Fruit fly (Drosophila melanogaster): ENCODE data around the gene CG32107.

CG32107 gene

DNA sequence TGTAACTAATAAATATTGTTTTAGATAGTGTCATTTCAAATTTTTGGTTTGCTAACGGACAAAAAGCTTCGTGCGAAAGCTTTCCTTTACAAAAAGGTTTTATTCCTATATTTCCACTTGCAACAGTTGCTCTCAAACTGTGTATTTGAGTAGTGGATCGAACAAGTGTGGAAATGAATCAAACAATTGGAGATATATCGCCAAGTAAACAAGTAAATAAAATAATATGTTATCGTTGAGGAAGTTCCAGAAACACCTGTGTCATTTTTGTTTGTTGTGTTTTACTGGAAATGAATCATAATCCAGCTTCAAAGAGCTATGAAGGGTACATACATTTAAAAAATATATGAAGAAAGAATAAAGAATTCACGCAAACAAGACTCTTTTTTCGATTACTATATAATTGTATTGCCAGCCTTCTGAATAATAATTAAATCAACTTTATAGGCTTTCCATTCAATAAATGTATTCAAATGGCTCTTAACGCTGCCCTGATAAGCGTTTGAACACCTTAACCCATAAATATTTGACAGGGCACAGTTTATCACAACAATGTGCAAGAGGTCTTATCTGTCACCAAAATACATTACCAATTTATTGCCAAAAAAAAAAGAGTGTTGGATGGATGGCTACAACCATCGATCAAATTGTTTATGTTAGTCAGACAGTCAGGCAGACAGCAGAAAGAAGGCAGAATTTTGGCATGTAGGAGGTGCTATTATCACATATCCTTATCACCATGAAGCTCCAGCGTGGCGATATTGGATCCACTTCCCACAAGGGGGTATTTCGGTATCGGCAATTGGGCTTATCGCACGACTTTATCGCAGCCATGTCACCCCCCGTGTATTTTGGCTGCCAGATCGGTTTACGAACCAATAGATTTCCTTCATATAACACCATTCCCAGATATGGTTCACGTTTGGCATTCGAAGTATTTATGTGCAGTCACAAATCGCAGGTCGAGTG is 25.3 kb downstream of the CG32107 start (continued):
- TF ChIP-seq gsb (GFP tag; IDR thresholded peaks at IDR 0.05), result no peak
- no peak for TF ChIP-seq Taf1 (GFP tag; IDR thresholded peaks at IDR 0.05)
- no peak for TF ChIP-seq CG9797 (GFP tag; optimal IDR thresholded peaks at IDR 0.05)
- no peak for TF ChIP-seq CG12391 (tag; optimal IDR thresholded peaks at IDR 0.05)
- no peak for TF ChIP-seq D19B (GFP tag; optimal IDR thresholded peaks at IDR 0.05)
- no peak for TF ChIP-seq Hr51 (GFP tag; optimal IDR thresholded peaks at IDR 0.05)
- no peak for TF ChIP-seq zfh2 (GFP tag; optimal IDR thresholded peaks at IDR 0.05)
- no peak for TF ChIP-seq CG8478 (optimal IDR thresholded peaks at IDR 0.05)
- TF ChIP-seq br (optimal IDR thresholded peaks at IDR 0.05), result no peak
- no peak for TF ChIP-seq tx (GFP tag; optimal IDR thresholded peaks at IDR 0.05)
- no peak for TF ChIP-seq hb (GFP tag; IDR thresholded peaks at IDR 0.05; ENCODE audit: partially characterized antibody)
- no peak for TF ChIP-seq CG17186 (GFP tag; optimal IDR thresholded peaks at IDR 0.05)
- peak in 1 of 2 experiments; percentile 68 for TF ChIP-seq eve (GFP tag; optimal IDR thresholded peaks at IDR 0.05)
- no peak for TF ChIP-seq CG12219 (GFP tag; optimal IDR thresholded peaks at IDR 0.05)
- TF ChIP-seq unc-4 (GFP tag; IDR thresholded peaks at IDR 0.05; ENCODE audit: partially characterized antibody), result no peak
- TF ChIP-seq phol (tag; optimal IDR thresholded peaks at IDR 0.05), result no peak
- no peak for TF ChIP-seq CG18476 (GFP tag; optimal IDR thresholded peaks at IDR 0.05)
- peak; percentile 7 for TF ChIP-seq CG10209 (GFP tag; optimal IDR thresholded peaks at IDR 0.05)
- TF ChIP-seq Nf-YA (GFP tag; IDR thresholded peaks at IDR 0.05), result no peak
- TF ChIP-seq Hr3 (GFP tag; optimal IDR thresholded peaks at IDR 0.05), result no peak
- peak; percentile 85 for TF ChIP-seq Myb (GFP tag; optimal IDR thresholded peaks at IDR 0.05)
- TF ChIP-seq lbe (GFP tag; optimal IDR thresholded peaks at IDR 0.05), result no peak
- no peak for TF ChIP-seq gce (GFP tag; IDR thresholded peaks at IDR 0.05)
- no peak for TF ChIP-seq CG14014 (GFP tag; IDR thresholded peaks at IDR 0.05)
- no peak for TF ChIP-seq chif (GFP tag; optimal IDR thresholded peaks at IDR 0.05)
- TF ChIP-seq ham (GFP tag; IDR thresholded peaks at IDR 0.05), result no peak
- TF ChIP-seq CG6689 (GFP tag; IDR thresholded peaks at IDR 0.05), result no peak
- TF ChIP-seq MTF-1 (GFP tag; optimal IDR thresholded peaks at IDR 0.05; ENCODE audit: borderline replicate concordance), result peak; percentile 31
- no peak for TF ChIP-seq E2f1 (GFP tag; IDR thresholded peaks at IDR 0.05)
- no peak for TF ChIP-seq twi (tag; optimal IDR thresholded peaks at IDR 0.05)
- peak; percentile 35 for TF ChIP-seq Hey (tag; optimal IDR thresholded peaks at IDR 0.05)
- no peak for TF ChIP-seq CG16863 (GFP tag; optimal IDR thresholded peaks at IDR 0.05)
- no peak for TF ChIP-seq dysf (GFP tag; IDR thresholded peaks at IDR 0.05)
- TF ChIP-seq pita (GFP tag; optimal IDR thresholded peaks at IDR 0.05), result peak; percentile 23
- TF ChIP-seq CG3163 (GFP tag; optimal IDR thresholded peaks at IDR 0.05), result no peak
- TF ChIP-seq nau (GFP tag; optimal IDR thresholded peaks at IDR 0.05), result no peak
- no peak for TF ChIP-seq abd-A (tag; optimal IDR thresholded peaks at IDR 0.05)
- no peak for TF ChIP-seq Bteb2 (GFP tag; optimal IDR thresholded peaks at IDR 0.05)
- no peak for TF ChIP-seq sima (GFP tag; optimal IDR thresholded peaks at IDR 0.05)
- TF ChIP-seq repo (GFP tag; optimal IDR thresholded peaks at IDR 0.05), result no peak
- no peak for TF ChIP-seq CG8281 (tag; optimal IDR thresholded peaks at IDR 0.05)
- TF ChIP-seq chm (GFP tag; IDR thresholded peaks at IDR 0.05), result no peak; the same call in 1 of the 2 replicates
- TF ChIP-seq CG1603 (tag; optimal IDR thresholded peaks at IDR 0.05), result peak; percentile 17
- TF ChIP-seq CrebB (tag; optimal IDR thresholded peaks at IDR 0.05), result no peak
- TF ChIP-seq CG1602 (GFP tag; optimal IDR thresholded peaks at IDR 0.05), result no peak
- TF ChIP-seq kni (GFP tag; optimal IDR thresholded peaks at IDR 0.05), result no peak
- no peak for TF ChIP-seq CG4424 (GFP tag; optimal IDR thresholded peaks at IDR 0.05)
- TF ChIP-seq Bgb (GFP tag; IDR thresholded peaks at IDR 0.05; ENCODE audit: partially characterized antibody), result peak; percentile 23; the same call in 1 of the 2 replicates
- TF ChIP-seq org-1 (GFP tag; optimal IDR thresholded peaks at IDR 0.05), result no peak
- no peak for TF ChIP-seq CG8944 (GFP tag; optimal IDR thresholded peaks at IDR 0.05)
